Worm (Caenorhabditis elegans) whole organism, mixed stage, embryonic: ENCODE results near the gene mak-2.

Source experiments
- ceh-83 ChIP-seq: fragments of 200-800 bp; sonication (Bioruptor generic); optimal IDR thresholded peaks from 2 replicates; lab custom pipeline; 2018; ENCODE audit warnings: mild to moderate bottlenecking, missing genetic modification characterization, missing compliant biosample characterization
- lin-13 ChIP-seq: fragments of 150-350 bp; optimal IDR thresholded peaks from 2 replicates; lab custom pipeline; 2014; ENCODE audit warnings: missing biosample characterization, missing genetic modification characterization
- lsy-2 ChIP-seq: fragments of 150-350 bp; optimal IDR thresholded peaks from 2 replicates; lab custom pipeline; 2014; ENCODE audit warnings: missing biosample characterization, missing genetic modification characterization
- nhr-12 ChIP-seq: fragments of 150-350 bp; optimal IDR thresholded peaks from 2 replicates; lab custom pipeline; 2014; ENCODE audit warnings: missing biosample characterization, missing genetic modification characterization
- nhr-237 ChIP-seq: fragments of 150-350 bp; optimal IDR thresholded peaks from 2 replicates; lab custom pipeline; 2014; ENCODE audit warnings: missing biosample characterization, missing genetic modification characterization
- nhr-76 ChIP-seq: sonication (generic microtip); optimal IDR thresholded peaks from 2 replicates; lab custom pipeline; 2017; ENCODE audit warnings: missing biosample characterization, missing genetic modification characterization
- pha-4 ChIP-seq: fragments of 150-350 bp; optimal IDR thresholded peaks from 2 replicates; lab custom pipeline; 2018; ENCODE audit warnings: missing biosample characterization, missing genetic modification reagents, missing genetic modification characterization
- snpc-4 ChIP-seq: fragments of 150-350 bp; optimal IDR thresholded peaks from 2 replicates; lab custom pipeline; 2014; ENCODE audit warnings: missing biosample characterization, missing genetic modification characterization
- sptf-1 ChIP-seq: sonication (generic microtip); optimal IDR thresholded peaks from 2 replicates; lab custom pipeline; 2017; ENCODE audit warnings: mild to moderate bottlenecking, missing genetic modification characterization, moderate library complexity, missing compliant biosample characterization
- tbx-8 ChIP-seq: fragments of 200-800 bp; sonication (Bioruptor generic); optimal IDR thresholded peaks from 2 replicates; lab custom pipeline; 2018; ENCODE audit warnings: mild to moderate bottlenecking, missing genetic modification characterization, moderate library complexity, missing compliant biosample characterization
- unc-120 ChIP-seq: sonication (generic microtip); optimal IDR thresholded peaks from 2 replicates; lab custom pipeline; 2017; ENCODE audit warnings: missing genetic modification characterization, missing compliant biosample characterization; ENCODE audit not compliant: poor library complexity, severe bottlenecking
- unc-39 ChIP-seq: fragments of 150-350 bp; optimal IDR thresholded peaks from 2 replicates; lab custom pipeline; 2014; ENCODE audit warnings: missing biosample characterization, missing genetic modification characterization
- zip-8 ChIP-seq: fragments of 150-350 bp; optimal IDR thresholded peaks from 2 replicates; lab custom pipeline; 2014; ENCODE audit warnings: missing biosample characterization, missing genetic modification characterization
- ztf-11 ChIP-seq: fragments of 150-350 bp; optimal IDR thresholded peaks from 2 replicates; lab custom pipeline; 2014; ENCODE audit warnings: missing biosample characterization, missing genetic modification characterization

DNA sequence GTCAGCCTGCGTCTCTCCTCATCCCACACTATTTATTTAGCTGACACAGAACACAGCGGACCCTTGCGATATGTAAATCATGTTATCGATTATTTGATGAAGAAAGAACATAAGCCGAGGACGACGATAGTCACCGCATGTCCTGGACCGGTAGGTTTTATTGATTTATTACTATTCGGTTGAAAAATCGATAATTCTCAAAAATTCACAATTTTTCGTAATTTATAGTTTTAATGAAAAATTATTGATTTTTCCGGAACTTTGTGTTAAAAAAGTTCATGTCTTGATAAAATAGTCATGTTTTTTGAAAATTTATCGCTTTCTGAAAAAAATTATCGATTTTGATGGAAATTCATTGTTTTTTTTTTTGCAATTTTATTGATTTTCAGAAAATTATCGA is 36.9 kb upstream of the mak-2 start:
- TF ChIP-seq nhr-237 (tag; lab: Kevin White, UChicago): no peak
- TF ChIP-seq ceh-83 (GFP tag; lab: Kevin White, UChicago): no peak
- TF ChIP-seq lsy-2 (tag; lab: Kevin White, UChicago): no peak
- no peak for TF ChIP-seq lin-13 (tag; lab: Kevin White, UChicago)
- no peak for TF ChIP-seq unc-39
- TF ChIP-seq sptf-1 (tag; lab: Kevin White, UChicago): no peak
- TF ChIP-seq tbx-8 (GFP tag; lab: Kevin White, UChicago): no peak
- no peak for TF ChIP-seq nhr-76 (tag; lab: Kevin White, UChicago)
- TF ChIP-seq unc-120 (tag; lab: Kevin White, UChicago): no peak
- TF ChIP-seq ztf-11: no peak
- TF ChIP-seq zip-8 (tag; lab: Kevin White, UChicago): no peak
- no peak for TF ChIP-seq snpc-4 (tag; lab: Kevin White, UChicago)
- no peak for TF ChIP-seq pha-4
- TF ChIP-seq nhr-12: no peak
